Worm (Caenorhabditis elegans) whole organism, L2 larva: ENCODE data around the gene C03B1.4.

Source experiments
- C34F6.9 ChIP-seq: fragments of 150-350 bp; optimal IDR thresholded peaks from 2 replicates; lab custom pipeline; 2014; ENCODE audit warnings: missing biosample characterization, missing genetic modification characterization
- R02D3.7 ChIP-seq: fragments of 150-350 bp; optimal IDR thresholded peaks from 2 replicates; lab custom pipeline; 2014; ENCODE audit warnings: missing biosample characterization, missing genetic modification characterization
- Y55F3AM.14 ChIP-seq: fragments of 200-800 bp; sonication (Bioruptor generic); optimal IDR thresholded peaks from 2 replicates; lab custom pipeline; 2018; ENCODE audit warnings: mild to moderate bottlenecking, missing genetic modification characterization, missing compliant biosample characterization
- ZK546.5 ChIP-seq: sonication (generic microtip); optimal IDR thresholded peaks from 2 replicates; lab custom pipeline; 2017; ENCODE audit warnings: missing biosample characterization, missing genetic modification characterization
- alr-1 ChIP-seq: fragments of 150-350 bp; optimal IDR thresholded peaks from 2 replicates; lab custom pipeline; 2014; ENCODE audit warnings: missing biosample characterization, missing genetic modification characterization
- aly-2 ChIP-seq: fragments of 150-350 bp; optimal IDR thresholded peaks from 2 replicates; lab custom pipeline; 2014; ENCODE audit warnings: missing biosample characterization, missing genetic modification characterization
- ama-1 ChIP-seq: fragments of 150-350 bp; optimal IDR thresholded peaks from 2 replicates; lab custom pipeline; 2018; ENCODE audit warnings: inconsistent platforms
- blmp-1 ChIP-seq: sonication (generic microtip); optimal IDR thresholded peaks from 2 replicates; lab custom pipeline; 2017; ENCODE audit warnings: missing genetic modification characterization, mild to moderate bottlenecking, missing compliant biosample characterization, antibody characterized with exemption, moderate library complexity; ENCODE audit not compliant: insufficient read depth
- crh-2 ChIP-seq: sonication (generic microtip); optimal IDR thresholded peaks from 2 replicates; lab custom pipeline; 2017; ENCODE audit warnings: missing biosample characterization, missing genetic modification characterization
- dmd-4 ChIP-seq: sonication (generic microtip); optimal IDR thresholded peaks from 2 replicates; lab custom pipeline; 2017; ENCODE audit warnings: missing biosample characterization, missing genetic modification characterization
- egl-27 ChIP-seq: sonication (generic microtip); optimal IDR thresholded peaks from 3 replicates; lab custom pipeline; 2017; ENCODE audit warnings: missing biosample characterization, missing genetic modification reagents, missing genetic modification characterization
- elt-3 ChIP-seq: sonication (generic microtip); optimal IDR thresholded peaks from 2 replicates; lab custom pipeline; 2017; ENCODE audit warnings: missing biosample characterization, missing genetic modification characterization
- fos-1 ChIP-seq: fragments of 150-350 bp; optimal IDR thresholded peaks from 2 replicates; lab custom pipeline; 2014; ENCODE audit warnings: missing biosample characterization, missing genetic modification characterization
- gmeb-1 ChIP-seq: fragments of 150-350 bp; optimal IDR thresholded peaks from 2 replicates; lab custom pipeline; 2014; ENCODE audit warnings: missing biosample characterization, missing genetic modification characterization
- lin-13 ChIP-seq: fragments of 150-350 bp; optimal IDR thresholded peaks from 2 replicates; lab custom pipeline; 2014; ENCODE audit warnings: missing biosample characterization, missing genetic modification reagents, missing genetic modification characterization
- lsy-2 ChIP-seq, 2 experiments: fragments of 150-350 bp in 1 of 2; sonication (generic microtip) in 1 of 2; optimal IDR thresholded peaks; 2 replicates each; lab custom pipeline; 2014 to 2017; ENCODE audit warnings: missing biosample characterization in 2 of 2, missing genetic modification characterization in 2 of 2
- mab-5 ChIP-seq: fragments of 150-350 bp; optimal IDR thresholded peaks from 2 replicates; lab custom pipeline; 2014; ENCODE audit warnings: missing biosample characterization, missing genetic modification characterization
- mbf-1 ChIP-seq: sonication (generic microtip); optimal IDR thresholded peaks from 2 replicates; lab custom pipeline; 2017; ENCODE audit warnings: missing biosample characterization, missing genetic modification characterization
- mdl-1 ChIP-seq, 2 experiments: fragments of 150-350 bp in 1 of 2; sonication (generic microtip) in 1 of 2; optimal IDR thresholded peaks; 2 replicates each; lab custom pipeline; 2017; ENCODE audit warnings: missing biosample characterization in 2 of 2, missing genetic modification characterization in 2 of 2
- nhr-10 ChIP-seq: sonication (generic microtip); optimal IDR thresholded peaks from 2 replicates; lab custom pipeline; 2017; ENCODE audit warnings: missing biosample characterization, missing genetic modification characterization
- nhr-12 ChIP-seq: fragments of 150-350 bp; optimal IDR thresholded peaks from 2 replicates; lab custom pipeline; 2014; ENCODE audit warnings: missing biosample characterization, missing genetic modification characterization
- nhr-129 ChIP-seq: fragments of 150-350 bp; optimal IDR thresholded peaks from 2 replicates; lab custom pipeline; 2014; ENCODE audit warnings: missing biosample characterization, missing genetic modification characterization
- nhr-21 ChIP-seq: fragments of 150-350 bp; optimal IDR thresholded peaks from 2 replicates; lab custom pipeline; 2014; ENCODE audit warnings: missing biosample characterization, missing genetic modification characterization
- nhr-237 ChIP-seq: fragments of 150-350 bp; optimal IDR thresholded peaks from 2 replicates; lab custom pipeline; 2014; ENCODE audit warnings: missing biosample characterization, missing genetic modification characterization
- nhr-25 ChIP-seq: fragments of 150-350 bp; sonication (generic microtip); optimal IDR thresholded peaks from 3 replicates; lab custom pipeline; 2014; ENCODE audit warnings: missing biosample characterization, missing genetic modification characterization
- nhr-6 ChIP-seq: fragments of 150-350 bp; optimal IDR thresholded peaks from 2 replicates; lab custom pipeline; 2014; ENCODE audit warnings: missing biosample characterization, missing genetic modification characterization
- nhr-77 ChIP-seq: fragments of 150-350 bp; optimal IDR thresholded peaks from 2 replicates; lab custom pipeline; 2014; ENCODE audit warnings: missing biosample characterization, missing genetic modification characterization
- unc-62 ChIP-seq: fragments of 150-350 bp; optimal IDR thresholded peaks from 2 replicates; lab custom pipeline; 2014; ENCODE audit warnings: missing biosample characterization, missing genetic modification reagents, missing genetic modification characterization
- zag-1 ChIP-seq: fragments of 150-350 bp; optimal IDR thresholded peaks from 2 replicates; lab custom pipeline; 2014; ENCODE audit warnings: missing biosample characterization, missing genetic modification characterization
- ztf-1 ChIP-seq: fragments of 200-800 bp; sonication (Bioruptor generic); conservative IDR thresholded peaks from 2 replicates; pipeline ENCODE4 v1.3.6; 2022; ENCODE audit warnings: missing genetic modification characterization, missing compliant biosample characterization
- ztf-11 ChIP-seq: sonication (generic microtip); optimal IDR thresholded peaks from 2 replicates; lab custom pipeline; 2017; ENCODE audit warnings: missing biosample characterization, missing genetic modification characterization
- ztf-4 ChIP-seq: fragments of 150-350 bp; optimal IDR thresholded peaks from 2 replicates; lab custom pipeline; 2014; ENCODE audit warnings: missing biosample characterization, missing genetic modification characterization

Gene C03B1.4

ce11 chrX:6341513-6341912 lies 22.8 kb upstream of the C03B1.4 start, which contains the start of gene C03B1.7:
C03B1.7 (plus strand) TSS chrX:6341813.
- TF ChIP-seq Y55F3AM.14 (GFP tag; lab: Kevin White, UChicago) (no peak), aly-2 (tag; lab: Kevin White, UChicago) (no peak), nhr-12 (tag; lab: Kevin White, UChicago) (no peak), zag-1 (tag; lab: Kevin White, UChicago) (no peak), nhr-6 (tag; lab: Kevin White, UChicago) (no peak), nhr-10 (no peak), nhr-25 (no peak), blmp-1 (tag; lab: Kevin White, UChicago) (no peak), nhr-129 (tag; lab: Kevin White, UChicago) (no peak)
- TF ChIP-seq, all 48 proteins: peak for 0

DNA sequence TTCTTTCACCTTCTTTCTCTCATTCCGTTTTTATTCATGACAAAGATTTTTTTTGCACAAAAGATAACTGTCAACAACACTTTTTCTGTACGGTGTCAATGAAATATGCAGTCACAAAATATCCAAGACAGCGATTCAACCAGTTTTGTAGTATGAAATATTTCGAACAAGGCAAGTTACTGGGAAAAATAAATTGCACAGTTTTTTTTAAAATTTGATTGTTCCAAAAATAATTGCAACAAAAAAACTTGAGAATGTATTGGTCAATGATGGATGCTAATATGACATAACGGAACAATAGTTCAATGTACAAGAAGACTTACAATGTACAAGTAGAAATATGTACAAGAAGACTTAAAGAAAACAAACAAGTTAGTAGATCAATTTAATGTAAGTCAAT lies 18.5 kb upstream of the C03B1.4 start:
- TF ChIP-seq zag-1 (tag; lab: Kevin White, UChicago): no peak
- no peak for TF ChIP-seq lsy-2 (tag; optimal IDR thresholded peaks at IDR 0.05; lab: Kevin White, UChicago)
- TF ChIP-seq alr-1: no peak
- TF ChIP-seq mdl-1 (tag; optimal IDR thresholded peaks at IDR 0.05; lab: Kevin White, UChicago): no peak
- TF ChIP-seq ztf-4: no peak
- no peak for TF ChIP-seq nhr-25
- no peak for TF ChIP-seq nhr-12 (tag; lab: Kevin White, UChicago)
- no peak for TF ChIP-seq fos-1 (tag; lab: Kevin White, UChicago)
- no peak for TF ChIP-seq egl-27

- TF ChIP-seq ztf-1 (GFP tag; lab: Robert Waterston, UW) (no peak), unc-62 (no peak), nhr-6 (tag; lab: Kevin White, UChicago) (no peak), egl-27 (no peak), C34F6.9 (no peak), mab-5 (tag; lab: Kevin White, UChicago) (no peak), Y55F3AM.14 (GFP tag; lab: Kevin White, UChicago) (no peak)
Measured at ce11 chrX:6347013-6347412, 17.3 kb upstream of the C03B1.4 start, which contains the start of gene C03B1.9. C03B1.9 (minus strand) TSS chrX:6347113.

- no peak for TF ChIP-seq ztf-11 (tag; lab: Kevin White, UChicago)
- no peak for TF ChIP-seq elt-3
- no peak for TF ChIP-seq mbf-1 (tag; lab: Kevin White, UChicago)
- TF ChIP-seq aly-2 (tag; lab: Kevin White, UChicago): no peak
- TF ChIP-seq, all 48 proteins: peak for 0
Measured at ce11 chrX:6350016-6350415, 14.3 kb upstream of the C03B1.4 start, which contains the start of gene C03B1.6. C03B1.6 (plus strand) TSS chrX:6350316.

DNA sequence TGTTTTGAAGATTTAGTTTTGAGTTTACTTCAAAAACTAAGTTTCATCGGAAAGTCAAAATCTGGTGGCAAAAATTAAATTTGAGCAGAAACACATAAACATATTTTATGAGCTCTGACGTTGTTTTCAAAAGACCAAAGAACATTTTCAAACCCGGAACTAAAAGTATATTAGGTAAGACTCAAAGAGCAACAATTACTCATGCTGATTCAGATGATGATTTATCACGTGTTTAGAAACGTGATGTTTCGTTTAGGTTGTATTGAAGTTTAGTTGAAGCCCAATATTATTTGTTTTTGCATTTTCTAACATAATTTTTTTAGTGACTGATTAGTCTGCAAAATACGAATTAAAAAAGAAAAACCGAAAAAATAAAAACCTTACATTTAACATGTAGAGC lies 10.5 kb upstream of the C03B1.4 start:
- TF ChIP-seq C34F6.9 (peak; percentile 26), nhr-237 (no peak)

DNA sequence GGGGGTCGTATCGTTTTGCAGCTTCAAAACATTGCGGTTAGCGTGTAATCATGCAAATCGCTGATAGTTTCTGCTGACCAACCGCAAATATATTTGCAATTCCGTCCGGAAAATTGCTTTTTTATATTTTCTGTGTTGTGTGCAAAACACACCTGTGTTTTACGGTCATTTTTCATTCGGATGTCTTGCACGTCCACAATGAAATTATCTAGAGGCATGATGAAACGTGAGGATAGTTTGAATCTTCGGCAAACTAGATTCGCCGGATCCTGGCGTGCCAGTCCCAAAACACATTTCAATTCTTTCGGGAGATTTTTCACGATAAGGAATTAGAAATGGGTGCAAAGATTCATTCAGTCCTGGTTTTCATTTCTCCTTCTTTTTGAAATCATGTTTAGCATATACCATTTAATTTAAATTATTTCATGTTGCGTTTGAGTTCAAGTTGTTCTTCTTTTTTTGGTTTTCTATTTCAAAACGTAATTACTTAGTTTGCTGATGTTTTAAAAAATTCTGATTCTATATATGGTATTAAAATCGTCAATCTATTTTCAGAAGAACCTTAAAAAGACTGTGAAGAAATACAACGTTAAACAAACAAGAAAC lies 9.2 kb upstream of the C03B1.4 start, which contains the start of gene C03B1.5:
TSS of gene C03B1.5 (plus strand) at position 556 of the 606 bp plus-strand sequence.
- TF ChIP-seq ztf-1 (GFP tag; lab: Robert Waterston, UW) (no peak), ama-1 (lab: Kevin White, UChicago) (no peak), Y55F3AM.14 (GFP tag; lab: Kevin White, UChicago) (no peak), R02D3.7 (tag; lab: Kevin White, UChicago) (no peak), zag-1 (tag; lab: Kevin White, UChicago) (no peak), egl-27 (no peak), ZK546.5 (no peak), ztf-4 (no peak), crh-2 (no peak), nhr-77 (tag; lab: Kevin White, UChicago) (no peak), lsy-2 (tag; optimal IDR thresholded peaks at IDR 0.05; lab: Kevin White, UChicago) (no peak), nhr-21 (tag; lab: Kevin White, UChicago) (no peak), alr-1 (no peak)

ce11 chrX:6357772-6358171 lies 6.5 kb upstream of the C03B1.4 start, which contains the start of gene C03B1.10:
C03B1.10 (minus strand) TSS chrX:6357872.
- no peak for TF ChIP-seq lsy-2 (tag; optimal IDR thresholded peaks at IDR 0.05; lab: Kevin White, UChicago)
- TF ChIP-seq ztf-1 (GFP tag; lab: Robert Waterston, UW): no peak
- no peak for TF ChIP-seq Y55F3AM.14 (GFP tag; lab: Kevin White, UChicago)
- no peak for TF ChIP-seq zag-1 (tag; lab: Kevin White, UChicago)
- TF ChIP-seq fos-1 (tag; lab: Kevin White, UChicago): no peak
- no peak for TF ChIP-seq gmeb-1 (tag; lab: Kevin White, UChicago)
- TF ChIP-seq lin-13 (GFP tag; lab: Kevin White, UChicago): no peak
- no peak for TF ChIP-seq dmd-4 (tag; lab: Kevin White, UChicago)
- TF ChIP-seq aly-2 (tag; lab: Kevin White, UChicago): no peak
- no peak for TF ChIP-seq elt-3
